Worm (Caenorhabditis elegans) whole organism, mixed stage, embryonic: Measurements from ENCODE around the gene tofu-1.

Experiments
- M03D4.4 ChIP-seq: sonication (generic microtip); optimal IDR thresholded peaks from 2 replicates; lab custom pipeline; 2017; ENCODE audit warnings: mild to moderate bottlenecking, missing genetic modification characterization, missing compliant biosample characterization
- bed-3 ChIP-seq: fragments of 200-800 bp; sonication (Bioruptor generic); optimal IDR thresholded peaks from 3 replicates; lab custom pipeline; 2018; ENCODE audit warnings: mild to moderate bottlenecking, missing genetic modification characterization, moderate library complexity, missing compliant biosample characterization
- blmp-1 ChIP-seq: fragments of 150-350 bp; optimal IDR thresholded peaks from 2 replicates; lab custom pipeline; 2014; ENCODE audit warnings: missing biosample characterization, missing genetic modification characterization
- ceh-39 ChIP-seq: fragments of 150-350 bp; optimal IDR thresholded peaks from 2 replicates; lab custom pipeline; 2014; ENCODE audit warnings: missing biosample characterization, missing genetic modification characterization
- ceh-43 ChIP-seq: fragments of 200-800 bp; sonication (Bioruptor generic); optimal IDR thresholded peaks from 2 replicates; lab custom pipeline; 2018; ENCODE audit warnings: mild to moderate bottlenecking, missing genetic modification characterization, moderate library complexity, missing compliant biosample characterization
- ces-1 ChIP-seq: fragments of 150-350 bp; optimal IDR thresholded peaks from 2 replicates; lab custom pipeline; 2014; ENCODE audit warnings: missing biosample characterization, missing genetic modification reagents, missing genetic modification characterization
- cnd-1 ChIP-seq: fragments of 200-800 bp; sonication (Bioruptor generic); optimal IDR thresholded peaks from 2 replicates; lab custom pipeline; 2018; ENCODE audit warnings: mild to moderate bottlenecking, missing genetic modification characterization, missing compliant biosample characterization
- drap-1 ChIP-seq: fragments of 200-800 bp; sonication (Bioruptor generic); optimal IDR thresholded peaks from 3 replicates; lab custom pipeline; 2018; ENCODE audit warnings: mild to moderate bottlenecking, missing genetic modification characterization, missing compliant biosample characterization
- elt-1 ChIP-seq: sonication (generic microtip); optimal IDR thresholded peaks from 2 replicates; lab custom pipeline; 2017; ENCODE audit warnings: missing genetic modification characterization, mild to moderate bottlenecking, missing compliant biosample characterization, antibody characterized with exemption, moderate library complexity, borderline replicate concordance; ENCODE audit not compliant: insufficient read depth
- elt-3 ChIP-seq: fragments of 150-350 bp; optimal IDR thresholded peaks from 2 replicates; lab custom pipeline; 2014; ENCODE audit warnings: missing biosample characterization, missing genetic modification characterization
- flh-1 ChIP-seq: fragments of 200-800 bp; sonication (Bioruptor generic); optimal IDR thresholded peaks from 2 replicates; lab custom pipeline; 2018; ENCODE audit warnings: mild to moderate bottlenecking, missing genetic modification characterization, moderate library complexity, missing compliant biosample characterization
- ham-2 ChIP-seq: fragments of 200-800 bp; sonication (Bioruptor generic); optimal IDR thresholded peaks from 2 replicates; lab custom pipeline; 2018; ENCODE audit warnings: mild to moderate bottlenecking, missing genetic modification characterization, missing compliant biosample characterization
- hlh-1 ChIP-seq: fragments of 150-350 bp; optimal IDR thresholded peaks from 2 replicates; lab custom pipeline; 2014; ENCODE audit warnings: missing biosample characterization, missing genetic modification reagents, missing genetic modification characterization
- lin-13 ChIP-seq: fragments of 150-350 bp; optimal IDR thresholded peaks from 2 replicates; lab custom pipeline; 2014; ENCODE audit warnings: missing biosample characterization, missing genetic modification characterization
- lin-32 ChIP-seq: fragments of 200-800 bp; sonication (Bioruptor generic); optimal IDR thresholded peaks from 2 replicates; lab custom pipeline; 2018; ENCODE audit warnings: mild to moderate bottlenecking, missing genetic modification characterization, missing compliant biosample characterization
- lsy-2 ChIP-seq: fragments of 150-350 bp; optimal IDR thresholded peaks from 2 replicates; lab custom pipeline; 2014; ENCODE audit warnings: missing biosample characterization, missing genetic modification characterization
- mab-5 ChIP-seq: fragments of 150-350 bp; optimal IDR thresholded peaks from 2 replicates; lab custom pipeline; 2014; ENCODE audit warnings: missing biosample characterization, missing genetic modification characterization
- mep-1 ChIP-seq: fragments of 150-350 bp; optimal IDR thresholded peaks from 2 replicates; lab custom pipeline; 2017; ENCODE audit warnings: missing biosample characterization, missing genetic modification reagents, missing genetic modification characterization, inconsistent platforms
- mls-2 ChIP-seq: sonication (generic microtip); optimal IDR thresholded peaks from 2 replicates; lab custom pipeline; 2016; ENCODE audit warnings: mild to moderate bottlenecking, missing genetic modification characterization, moderate library complexity, missing compliant biosample characterization
- nhr-12 ChIP-seq: fragments of 150-350 bp; optimal IDR thresholded peaks from 2 replicates; lab custom pipeline; 2014; ENCODE audit warnings: missing biosample characterization, missing genetic modification characterization
- nhr-2 ChIP-seq: fragments of 150-350 bp; optimal IDR thresholded peaks from 2 replicates; lab custom pipeline; 2014; ENCODE audit warnings: missing biosample characterization, missing genetic modification characterization
- nhr-237 ChIP-seq: fragments of 150-350 bp; optimal IDR thresholded peaks from 2 replicates; lab custom pipeline; 2014; ENCODE audit warnings: missing biosample characterization, missing genetic modification characterization
- nhr-28 ChIP-seq: fragments of 150-350 bp; optimal IDR thresholded peaks from 2 replicates; lab custom pipeline; 2014; ENCODE audit warnings: missing biosample characterization, missing genetic modification characterization
- nhr-76 ChIP-seq: sonication (generic microtip); optimal IDR thresholded peaks from 2 replicates; lab custom pipeline; 2017; ENCODE audit warnings: missing biosample characterization, missing genetic modification characterization
- sem-2 ChIP-seq: fragments of 200-800 bp; sonication (Bioruptor generic); optimal IDR thresholded peaks from 2 replicates; lab custom pipeline; 2018; ENCODE audit warnings: mild to moderate bottlenecking, missing genetic modification characterization, missing compliant biosample characterization
- sptf-1 ChIP-seq: sonication (generic microtip); optimal IDR thresholded peaks from 2 replicates; lab custom pipeline; 2017; ENCODE audit warnings: mild to moderate bottlenecking, missing genetic modification characterization, moderate library complexity, missing compliant biosample characterization
- unc-120 ChIP-seq: sonication (generic microtip); optimal IDR thresholded peaks from 2 replicates; lab custom pipeline; 2017; ENCODE audit warnings: missing genetic modification characterization, missing compliant biosample characterization; ENCODE audit not compliant: poor library complexity, severe bottlenecking
- unc-39 ChIP-seq: fragments of 150-350 bp; optimal IDR thresholded peaks from 2 replicates; lab custom pipeline; 2014; ENCODE audit warnings: missing biosample characterization, missing genetic modification characterization
- unc-62 ChIP-seq: fragments of 150-350 bp; optimal IDR thresholded peaks from 2 replicates; lab custom pipeline; 2014; ENCODE audit warnings: missing biosample characterization, missing genetic modification reagents, missing genetic modification characterization
- zip-8 ChIP-seq: fragments of 150-350 bp; optimal IDR thresholded peaks from 2 replicates; lab custom pipeline; 2014; ENCODE audit warnings: missing biosample characterization, missing genetic modification characterization
- ztf-11 ChIP-seq: fragments of 150-350 bp; optimal IDR thresholded peaks from 2 replicates; lab custom pipeline; 2014; ENCODE audit warnings: missing biosample characterization, missing genetic modification characterization

tofu-1 gene

DNA sequence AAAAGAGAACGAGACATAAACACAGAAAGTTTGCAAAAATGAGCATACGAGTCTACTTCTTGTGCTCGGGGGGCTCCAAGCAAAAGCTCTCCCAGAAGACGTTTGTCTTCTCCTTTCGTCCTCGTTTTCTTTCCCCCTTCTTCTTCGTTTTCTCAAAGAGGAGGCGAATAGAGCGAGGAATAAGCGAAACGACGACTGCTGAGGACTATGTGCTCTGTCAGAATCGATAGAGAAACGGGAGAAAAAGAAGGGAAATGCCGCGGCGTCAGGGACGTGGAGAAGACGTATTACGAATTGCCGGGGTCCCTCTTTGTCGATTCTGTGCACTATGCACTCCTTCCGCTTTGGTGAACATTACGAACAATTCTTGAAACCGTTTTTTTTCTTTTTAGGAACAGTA lies 2.5 kb upstream of the tofu-1 start:
- TF ChIP-seq ces-1 (GFP tag; lab: Kevin White, UChicago) (peak; percentile 46), mls-2 (no peak)

DNA sequence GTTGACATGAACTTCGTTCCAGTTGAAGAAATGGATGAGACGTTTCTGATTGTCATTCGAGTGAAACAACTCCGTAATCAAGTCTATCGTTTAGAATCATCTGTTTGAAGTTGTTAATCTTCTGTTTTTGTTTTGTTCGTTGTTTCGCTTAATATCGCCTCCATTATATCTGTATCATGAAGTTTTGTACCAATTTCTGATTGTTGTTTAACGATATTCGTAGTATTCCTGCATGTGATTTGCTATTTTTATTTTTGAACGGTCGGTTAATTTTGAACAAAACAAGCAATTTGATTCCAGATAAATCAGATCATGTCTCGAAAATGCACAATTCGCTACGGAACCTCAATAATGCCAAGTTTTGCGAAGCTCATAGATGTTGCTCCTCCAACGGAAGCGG lies 1.6 kb downstream of the tofu-1 start, which contains the start of gene C27H6.9:
Gene C27H6.9 (plus strand): TSS at position 301 of the 400 bp plus-strand sequence.
- TF ChIP-seq nhr-28, result no peak
- no peak for TF ChIP-seq sem-2 (GFP tag; lab: Kevin White, UChicago)
- TF ChIP-seq nhr-12, result no peak
- no peak for TF ChIP-seq zip-8 (tag; lab: Kevin White, UChicago)
- TF ChIP-seq, all 35 proteins: peak for 0

DNA sequence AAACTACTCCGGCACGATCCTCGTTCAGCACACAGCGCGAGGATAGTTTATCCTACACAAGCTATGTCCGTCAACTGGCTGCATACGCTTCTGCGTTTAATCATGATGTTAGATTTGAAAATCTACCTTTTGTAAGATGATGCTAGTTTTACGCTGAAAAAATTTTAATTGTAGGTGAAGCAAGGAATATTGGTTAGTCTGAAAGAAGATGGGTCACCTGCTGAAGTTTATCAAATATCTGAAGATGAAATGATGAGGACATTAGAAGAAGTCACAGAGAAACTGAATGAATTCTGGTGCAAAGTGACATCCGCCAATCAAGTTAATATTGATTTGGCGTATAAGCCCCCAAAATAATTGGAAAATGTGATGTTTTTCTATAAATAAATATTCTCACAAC lies 2.6 kb downstream of the tofu-1 start:
- TF ChIP-seq blmp-1 (tag; lab: Kevin White, UChicago) (no peak), M03D4.4 (tag; lab: Kevin White, UChicago) (no peak), cnd-1 (tag; lab: Kevin White, UChicago) (no peak), elt-1 (no peak), lin-32 (GFP tag; lab: Kevin White, UChicago) (no peak), ham-2 (no peak), sem-2 (GFP tag; lab: Kevin White, UChicago) (no peak), ces-1 (GFP tag; lab: Kevin White, UChicago) (no peak), sptf-1 (tag; lab: Kevin White, UChicago) (no peak), drap-1 (GFP tag; lab: Kevin White, UChicago) (no peak), unc-39 (tag; lab: Kevin White, UChicago) (no peak), flh-1 (GFP tag; lab: Kevin White, UChicago) (no peak), ztf-11 (tag; lab: Kevin White, UChicago) (no peak), ceh-43 (GFP tag; lab: Kevin White, UChicago) (no peak), unc-120 (no peak), ceh-39 (tag; lab: Kevin White, UChicago) (no peak), nhr-28 (no peak), nhr-2 (no peak), mep-1 (tag; lab: Kevin White, UChicago) (no peak)
- TF ChIP-seq, all 35 proteins: peak for 0

DNA sequence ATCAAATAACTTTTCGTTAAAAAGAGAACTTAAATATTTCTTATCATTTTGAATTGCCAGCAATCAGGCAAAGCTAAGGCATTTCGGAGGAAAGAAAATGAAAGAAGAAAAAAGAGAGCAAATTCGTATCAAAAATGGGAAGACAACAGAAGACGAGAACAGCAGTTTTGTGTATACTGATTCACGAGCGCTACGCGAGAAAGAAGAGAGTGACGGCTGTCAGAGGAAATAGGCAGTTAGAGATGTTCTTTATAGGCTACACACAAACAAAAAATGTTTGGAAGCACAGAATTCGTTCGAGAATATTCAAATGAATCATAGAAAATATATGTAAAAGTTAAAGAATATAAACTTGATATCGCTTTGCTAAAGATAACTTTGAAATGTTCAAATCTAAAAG lies 3.9 kb downstream of the tofu-1 start:
- TF ChIP-seq unc-120, result no peak
- no peak for TF ChIP-seq ceh-39 (tag; lab: Kevin White, UChicago)
- TF ChIP-seq unc-62 (GFP tag; lab: Kevin White, UChicago), result no peak

DNA sequence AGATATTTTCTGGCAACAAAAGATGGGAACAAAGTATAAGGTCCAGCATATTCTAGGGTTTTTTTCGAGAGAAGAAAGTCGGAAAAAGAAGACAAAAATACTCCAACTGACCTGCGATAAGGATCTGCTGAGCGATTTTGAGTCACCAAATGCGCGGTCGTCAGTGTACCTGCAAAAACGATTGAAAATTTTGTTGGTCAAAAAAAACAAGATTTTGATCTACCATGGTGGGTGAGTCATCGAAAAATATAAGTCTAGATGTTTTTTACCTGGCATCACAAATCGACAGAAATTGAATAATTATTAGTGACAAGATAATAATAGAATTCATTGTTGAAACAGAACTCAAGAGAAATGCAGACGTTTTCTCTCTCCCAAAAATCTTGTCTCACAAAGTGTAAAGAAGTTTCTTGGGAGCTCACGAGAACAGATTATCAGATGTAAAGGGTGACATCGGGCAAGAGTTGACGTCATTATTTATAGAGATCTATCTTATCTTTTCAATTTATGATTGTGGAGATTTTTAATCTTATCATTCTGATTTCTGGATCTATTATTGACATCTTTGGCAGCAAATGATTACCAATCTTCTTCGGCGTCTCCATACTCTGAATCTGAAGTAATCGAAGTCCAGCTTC lies 4.4 kb downstream of the tofu-1 start:
- TF ChIP-seq elt-1, result peak; percentile 87
- TF ChIP-seq hlh-1 (tag; lab: Kevin White, UChicago), result no peak
- TF ChIP-seq, all 35 proteins: peak for 1

DNA sequence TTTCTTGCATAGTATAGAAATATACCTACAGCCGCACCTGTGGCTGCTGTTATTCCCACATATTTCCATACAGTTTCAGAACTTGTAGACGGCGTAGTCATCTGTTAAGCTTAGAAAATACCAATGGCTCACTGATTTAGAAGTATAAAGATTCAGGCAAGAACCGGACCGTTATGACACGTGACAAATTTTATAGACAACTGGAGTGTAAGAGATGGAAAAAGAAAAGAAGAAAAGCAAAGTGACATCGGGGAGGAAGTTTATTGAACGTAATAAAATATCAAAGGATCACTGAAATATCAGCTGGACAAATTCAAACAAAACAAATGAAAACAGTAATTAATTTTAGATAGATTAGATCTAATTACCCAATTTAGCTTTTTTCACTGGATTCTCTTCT lies 5.2 kb downstream of the tofu-1 start, which contains the start of gene rmd-2:
Gene rmd-2 (minus strand): TSS at position 101 of the 400 bp plus-strand sequence.
- TF ChIP-seq hlh-1 (tag; lab: Kevin White, UChicago) (no peak), nhr-2 (no peak), sem-2 (GFP tag; lab: Kevin White, UChicago) (no peak), mab-5 (no peak), elt-3 (no peak), nhr-76 (tag; lab: Kevin White, UChicago) (no peak), ztf-11 (tag; lab: Kevin White, UChicago) (no peak), sptf-1 (tag; lab: Kevin White, UChicago) (no peak)

DNA sequence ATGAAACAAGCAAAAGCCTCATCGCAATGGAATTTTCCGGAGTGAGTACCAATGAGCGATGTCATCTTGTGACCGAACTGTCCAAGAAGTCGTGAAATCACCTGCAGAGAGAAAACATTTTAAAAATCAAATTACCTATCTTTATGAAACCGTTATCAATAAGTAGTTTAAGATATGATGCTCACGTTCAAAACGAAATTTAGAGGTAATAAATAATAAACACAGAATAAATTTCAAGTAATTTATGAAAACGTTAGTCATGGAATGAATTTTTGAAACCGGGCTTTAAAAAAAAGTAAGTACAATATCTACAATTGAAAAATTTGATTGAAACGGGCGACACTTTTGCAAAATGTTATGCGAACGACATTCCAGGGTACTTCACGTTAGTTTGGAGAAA lies 6.7 kb downstream of the tofu-1 start, which contains the start of gene C27H6.8:
Gene C27H6.8 (minus strand): TSS at position 101 of the 400 bp plus-strand sequence.
- TF ChIP-seq nhr-76 (tag; lab: Kevin White, UChicago) (no peak), unc-62 (GFP tag; lab: Kevin White, UChicago) (no peak), M03D4.4 (tag; lab: Kevin White, UChicago) (no peak), sem-2 (GFP tag; lab: Kevin White, UChicago) (no peak), blmp-1 (tag; lab: Kevin White, UChicago) (no peak), cnd-1 (tag; lab: Kevin White, UChicago) (no peak), flh-1 (GFP tag; lab: Kevin White, UChicago) (no peak), lin-13 (tag; lab: Kevin White, UChicago) (no peak), ces-1 (GFP tag; lab: Kevin White, UChicago) (no peak), ceh-43 (GFP tag; lab: Kevin White, UChicago) (no peak), mep-1 (tag; lab: Kevin White, UChicago) (no peak), elt-3 (no peak), unc-39 (tag; lab: Kevin White, UChicago) (no peak), lin-32 (GFP tag; lab: Kevin White, UChicago) (no peak), bed-3 (GFP tag; lab: Kevin White, UChicago) (no peak), nhr-237 (tag; lab: Kevin White, UChicago) (no peak), lsy-2 (tag; lab: Kevin White, UChicago) (no peak), mls-2 (no peak), sptf-1 (tag; lab: Kevin White, UChicago) (no peak)
